Worm (Caenorhabditis elegans) whole organism, dauer: ENCODE results near the gene mdl-1.

ENCODE experiments used
- unc-62 ChIP-seq: sonication (generic microtip); optimal IDR thresholded peaks from 2 replicates; lab custom pipeline; 2017; ENCODE audit warnings: missing biosample characterization, missing genetic modification reagents, missing genetic modification characterization

Gene mdl-1

ce11 chrX:6749124-6749822 lies 7.1 kb downstream of the mdl-1 start:
- TF ChIP-seq unc-62 = no peak

- TF ChIP-seq unc-62 = no peak
These were observed 8.0 kb downstream of the mdl-1 start for ce11 chrX:6750145-6750544.

- no peak for TF ChIP-seq unc-62
These were observed 19.1 kb downstream of the mdl-1 start for ce11 chrX:6761211-6761610.

- TF ChIP-seq unc-62 = no peak
These were observed 19.6 kb downstream of the mdl-1 start, which contains the start of gene abts-4 for ce11 chrX:6761688-6762185. abts-4 (minus strand) TSS chrX:6761738.

- TF ChIP-seq unc-62 = no peak
These were observed 35.9 kb downstream of the mdl-1 start, which contains the start of gene irk-1 for ce11 chrX:6778014-6778413. irk-1 (minus strand) TSS chrX:6778114.

ce11 chrX:6782857-6783256 lies 40.7 kb downstream of the mdl-1 start, which contains the start of gene idpp-6:
idpp-6 (plus strand) TSS chrX:6783157.
- TF ChIP-seq unc-62 = no peak

ce11 chrX:6784181-6784580 lies 42.0 kb downstream of the mdl-1 start, which contains the start of gene bgal-2:
bgal-2 (plus strand) TSS chrX:6784411.
- TF ChIP-seq unc-62 = no peak

ce11 chrX:6788965-6789573 lies 46.9 kb downstream of the mdl-1 start, which contains the start of gene sgca-1:
sgca-1 (minus strand) TSS chrX:6789548.
- TF ChIP-seq unc-62 = no peak

ce11 chrX:6790457-6790856 lies 48.3 kb downstream of the mdl-1 start:
- TF ChIP-seq unc-62 = no peak

- TF ChIP-seq unc-62 = no peak
These were observed 48.8 kb downstream of the mdl-1 start, which contains the start of gene asp-3 for ce11 chrX:6790986-6791385. asp-3 (plus strand) TSS chrX:6791064.

ce11 chrX:6792281-6793003 lies 50.3 kb downstream of the mdl-1 start:
- no peak for TF ChIP-seq unc-62
